Worm (Caenorhabditis elegans) whole organism, mixed stage, embryonic: Measurements from ENCODE around the gene try-14.

Source experiments
- ceh-43 ChIP-seq: fragments of 200-800 bp; sonication (Bioruptor generic); optimal IDR thresholded peaks from 2 replicates; lab custom pipeline; 2018; ENCODE audit warnings: mild to moderate bottlenecking, missing genetic modification characterization, moderate library complexity, missing compliant biosample characterization
- ces-1 ChIP-seq: fragments of 150-350 bp; optimal IDR thresholded peaks from 2 replicates; lab custom pipeline; 2014; ENCODE audit warnings: missing biosample characterization, missing genetic modification reagents, missing genetic modification characterization
- mep-1 ChIP-seq: fragments of 150-350 bp; optimal IDR thresholded peaks from 2 replicates; lab custom pipeline; 2017; ENCODE audit warnings: missing biosample characterization, missing genetic modification reagents, missing genetic modification characterization, inconsistent platforms
- snpc-4 ChIP-seq: fragments of 150-350 bp; optimal IDR thresholded peaks from 2 replicates; lab custom pipeline; 2014; ENCODE audit warnings: missing biosample characterization, missing genetic modification characterization
- unc-120 ChIP-seq: sonication (generic microtip); optimal IDR thresholded peaks from 2 replicates; lab custom pipeline; 2017; ENCODE audit warnings: missing genetic modification characterization, missing compliant biosample characterization; ENCODE audit not compliant: poor library complexity, severe bottlenecking
- unc-62 ChIP-seq: fragments of 150-350 bp; optimal IDR thresholded peaks from 2 replicates; lab custom pipeline; 2014; ENCODE audit warnings: missing biosample characterization, missing genetic modification reagents, missing genetic modification characterization

DNA sequence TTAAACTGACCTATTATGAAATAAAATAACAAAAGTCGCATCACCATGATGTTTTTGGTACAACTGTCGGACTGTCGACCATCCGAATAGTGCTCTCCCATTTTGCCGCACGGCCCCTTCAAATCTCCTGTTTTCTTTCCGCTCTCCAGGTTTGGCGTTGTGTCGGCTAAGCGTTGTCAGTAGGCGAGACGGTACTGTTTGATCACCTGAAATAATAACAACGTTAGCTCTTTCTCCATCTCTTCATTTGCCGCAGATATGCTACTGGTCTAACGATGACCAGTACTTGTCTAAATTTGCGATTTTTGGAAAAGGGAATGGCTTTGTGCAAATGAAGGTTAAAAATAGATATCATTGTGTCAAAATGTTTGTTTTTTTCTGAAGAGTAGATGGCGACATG lies 24.2 kb upstream of the try-14 start, which contains the start of gene chts-1:
- no peak for TF ChIP-seq mep-1 (tag; lab: Kevin White, UChicago)
- no peak for TF ChIP-seq ces-1 (GFP tag; lab: Kevin White, UChicago)
- TF ChIP-seq unc-62: no peak
- TF ChIP-seq snpc-4 (tag; lab: Kevin White, UChicago): no peak
- no peak for TF ChIP-seq unc-120 (tag; lab: Kevin White, UChicago)
- no peak for TF ChIP-seq ceh-43 (GFP tag; lab: Kevin White, UChicago)
